Fruit fly (Drosophila melanogaster) Kc167 (cell line): Measurements from ENCODE around the gene CG17242.

Experiments used
- Myc ChIP-seq: fragments of >200 bp; optimal IDR thresholded peaks from 2 replicates; lab custom pipeline; 2017; ENCODE audit warnings: missing external identifiers
- h ChIP-seq: fragments of >200 bp; optimal IDR thresholded peaks from 3 replicates; lab custom pipeline; 2018; ENCODE audit warnings: missing external identifiers
- insv ChIP-seq: fragments of >200 bp; optimal IDR thresholded peaks from 3 replicates; lab custom pipeline; 2018; ENCODE audit warnings: missing external identifiers
- psq ChIP-seq: fragments of >200 bp; optimal IDR thresholded peaks from 2 replicates; lab custom pipeline; 2017; ENCODE audit warnings: missing external identifiers

dm6 chr2L:2226259-2227121, 42.5 kb downstream of the CG17242 start, which contains the start of the genes CG15387 and sau:
- TF ChIP-seq psq (no peak), Myc (lab: Kevin White, UChicago) (no peak), h (lab: Kevin White, UChicago) (no peak), insv (lab: Kevin White, UChicago) (no peak)
